Worm (Caenorhabditis elegans) whole organism, L3 larva: ENCODE measurements around the gene srw-76.
A peak's percentile ranks its signal among the peaks of the same experiment; 100 is the strongest.

ENCODE experiments used
- R02D3.7 ChIP-seq: fragments of 150-350 bp; optimal IDR thresholded peaks from 2 replicates; lab custom pipeline; 2014; ENCODE audit warnings: missing biosample characterization, missing genetic modification characterization
- ZK546.5 ChIP-seq: sonication (generic microtip); optimal IDR thresholded peaks from 2 replicates; lab custom pipeline; 2017; ENCODE audit warnings: missing biosample characterization, missing genetic modification characterization
- daf-12 ChIP-seq: fragments of 150-350 bp; optimal IDR thresholded peaks from 2 replicates; lab custom pipeline; 2014; ENCODE audit warnings: missing biosample characterization, missing genetic modification reagents, missing genetic modification characterization
- egl-27 ChIP-seq: sonication (generic microtip); optimal IDR thresholded peaks from 4 replicates; lab custom pipeline; 2017; ENCODE audit warnings: missing biosample characterization, missing genetic modification reagents, missing genetic modification characterization
- elt-2 ChIP-seq: sonication (generic microtip); optimal IDR thresholded peaks from 2 replicates; lab custom pipeline; 2016; ENCODE audit warnings: missing genetic modification reagents, mild to moderate bottlenecking, missing genetic modification characterization, missing compliant biosample characterization
- elt-3 ChIP-seq, 3 experiments: fragments of 150-350 bp in 1 of 3; sonication (generic microtip) in 2 of 3; optimal IDR thresholded peaks; 2 replicates in 2 of 3; 4 replicates in 1 of 3; lab custom pipeline; 2014 to 2017; ENCODE audit warnings: missing biosample characterization in 3 of 3, missing genetic modification characterization in 3 of 3
- eor-1 ChIP-seq, 2 experiments: fragments of 150-350 bp; optimal IDR thresholded peaks; 2 replicates each; lab custom pipeline; 2014 to 2018; ENCODE audit warnings: missing biosample characterization in 2 of 2, missing genetic modification characterization in 2 of 2
- fkh-2 ChIP-seq: fragments of 150-350 bp; optimal IDR thresholded peaks from 2 replicates; lab custom pipeline; 2014; ENCODE audit warnings: missing biosample characterization, missing genetic modification reagents, missing genetic modification characterization
- fos-1 ChIP-seq: fragments of 150-350 bp; optimal IDR thresholded peaks from 2 replicates; lab custom pipeline; 2014; ENCODE audit warnings: missing biosample characterization, missing genetic modification characterization
- hmg-11 ChIP-seq: sonication (generic microtip); optimal IDR thresholded peaks from 2 replicates; lab custom pipeline; 2016; ENCODE audit warnings: missing genetic modification characterization, missing compliant biosample characterization
- jun-1 ChIP-seq: fragments of 150-350 bp; optimal IDR thresholded peaks from 2 replicates; lab custom pipeline; 2014; ENCODE audit warnings: missing biosample characterization, missing genetic modification reagents, missing genetic modification characterization
- lin-39 ChIP-seq: fragments of 150-350 bp; optimal IDR thresholded peaks from 2 replicates; lab custom pipeline; 2018; ENCODE audit warnings: missing biosample characterization, missing genetic modification reagents, missing genetic modification characterization
- lsy-12 ChIP-seq: sonication (generic microtip); optimal IDR thresholded peaks from 2 replicates; lab custom pipeline; 2016; ENCODE audit warnings: mild to moderate bottlenecking, missing genetic modification characterization, missing compliant biosample characterization
- mml-1 ChIP-seq: fragments of 150-350 bp; sonication (generic microtip); optimal IDR thresholded peaks from 3 replicates; lab custom pipeline; 2014; ENCODE audit warnings: missing biosample characterization, missing genetic modification characterization
- nfya-1 ChIP-seq: sonication (generic microtip); optimal IDR thresholded peaks from 2 replicates; lab custom pipeline; 2017; ENCODE audit warnings: missing genetic modification characterization, mild to moderate bottlenecking, missing compliant biosample characterization, antibody characterized with exemption, moderate library complexity; ENCODE audit not compliant: insufficient read depth
- nhr-11 ChIP-seq: fragments of 150-350 bp; optimal IDR thresholded peaks from 2 replicates; lab custom pipeline; 2014; ENCODE audit warnings: missing biosample characterization, missing genetic modification characterization
- nhr-12 ChIP-seq: fragments of 150-350 bp; optimal IDR thresholded peaks from 2 replicates; lab custom pipeline; 2014; ENCODE audit warnings: missing biosample characterization, missing genetic modification characterization
- nhr-23 ChIP-seq: fragments of 150-350 bp; optimal IDR thresholded peaks from 2 replicates; lab custom pipeline; 2014; ENCODE audit warnings: missing biosample characterization, missing genetic modification reagents, missing genetic modification characterization
- nhr-237 ChIP-seq: fragments of 150-350 bp; optimal IDR thresholded peaks from 2 replicates; lab custom pipeline; 2014; ENCODE audit warnings: missing biosample characterization, missing genetic modification characterization
- nhr-25 ChIP-seq: sonication (generic microtip); optimal IDR thresholded peaks from 2 replicates; lab custom pipeline; 2017; ENCODE audit warnings: missing biosample characterization, missing genetic modification characterization
- nhr-28 ChIP-seq: fragments of 150-350 bp; optimal IDR thresholded peaks from 2 replicates; lab custom pipeline; 2014; ENCODE audit warnings: missing biosample characterization, missing genetic modification characterization
- nhr-43 ChIP-seq: sonication (generic microtip); optimal IDR thresholded peaks from 2 replicates; lab custom pipeline; 2016; ENCODE audit warnings: mild to moderate bottlenecking, missing genetic modification characterization, missing compliant biosample characterization; ENCODE audit not compliant: poor library complexity, severe bottlenecking
- nhr-67 ChIP-seq: fragments of 150-350 bp; optimal IDR thresholded peaks from 2 replicates; lab custom pipeline; 2014; ENCODE audit warnings: missing biosample characterization, missing genetic modification characterization
- pha-4 ChIP-seq: fragments of 150-350 bp; optimal IDR thresholded peaks from 2 replicates; lab custom pipeline; 2014; ENCODE audit warnings: missing biosample characterization, missing genetic modification reagents, missing genetic modification characterization
- pqm-1 ChIP-seq: fragments of 150-350 bp; optimal IDR thresholded peaks from 2 replicates; lab custom pipeline; 2017; ENCODE audit warnings: missing biosample characterization, missing genetic modification characterization, inconsistent platforms
- sea-2 ChIP-seq: fragments of 150-350 bp; sonication (generic microtip); optimal IDR thresholded peaks from 4 replicates; lab custom pipeline; 2014; ENCODE audit warnings: missing biosample characterization, missing genetic modification reagents, missing genetic modification characterization
- skn-1 ChIP-seq: fragments of 150-350 bp; optimal IDR thresholded peaks from 2 replicates; lab custom pipeline; 2014; ENCODE audit warnings: missing biosample characterization, missing genetic modification characterization
- snpc-4 ChIP-seq: fragments of 150-350 bp; optimal IDR thresholded peaks from 2 replicates; lab custom pipeline; 2014; ENCODE audit warnings: missing biosample characterization, missing genetic modification characterization
- tbx-2 ChIP-seq: sonication (generic microtip); optimal IDR thresholded peaks from 2 replicates; lab custom pipeline; 2016; ENCODE audit warnings: mild to moderate bottlenecking, missing genetic modification characterization, missing compliant biosample characterization
- unc-62 ChIP-seq: fragments of 150-350 bp; sonication (generic microtip); optimal IDR thresholded peaks from 4 replicates; lab custom pipeline; 2014; ENCODE audit warnings: missing biosample characterization, missing genetic modification reagents, missing genetic modification characterization
- zag-1 ChIP-seq: fragments of 150-350 bp; optimal IDR thresholded peaks from 2 replicates; lab custom pipeline; 2014; ENCODE audit warnings: missing biosample characterization, missing genetic modification characterization
- ztf-11 ChIP-seq: fragments of 150-350 bp; optimal IDR thresholded peaks from 2 replicates; lab custom pipeline; 2014; ENCODE audit warnings: missing biosample characterization, missing genetic modification characterization
- ztf-4 ChIP-seq: fragments of 150-350 bp; optimal IDR thresholded peaks from 2 replicates; lab custom pipeline; 2014; ENCODE audit warnings: missing biosample characterization, missing genetic modification characterization

srw-76 gene

DNA sequence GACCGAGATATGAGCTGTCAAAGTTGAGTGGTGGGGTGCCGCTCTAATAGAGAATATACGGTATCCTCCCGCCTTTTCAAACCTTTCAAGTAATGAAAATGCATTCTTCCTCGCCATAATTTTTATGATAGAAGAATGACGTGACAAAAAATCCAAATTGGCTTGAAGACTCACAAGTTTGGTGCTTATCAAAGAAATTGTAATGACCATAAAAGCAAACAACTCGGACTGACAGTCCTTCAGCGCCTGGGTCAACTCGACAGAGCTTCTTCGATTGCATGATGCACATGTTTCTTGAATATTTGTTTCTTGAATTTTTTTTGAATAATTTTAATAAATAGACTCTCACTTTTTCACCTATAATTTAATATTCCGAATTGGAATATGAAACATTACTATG lies 32.6 kb downstream of the srw-76 start:
- TF ChIP-seq pha-4 (no peak), nhr-12 (tag; lab: Kevin White, UChicago) (no peak), elt-2 (peak; percentile 50), elt-3 (tag; optimal IDR thresholded peaks at IDR 0.05; lab: Kevin White, UChicago) (no peak), pqm-1 (tag; lab: Kevin White, UChicago) (peak; percentile 0)
- TF ChIP-seq, all 47 proteins: peak for 2

DNA sequence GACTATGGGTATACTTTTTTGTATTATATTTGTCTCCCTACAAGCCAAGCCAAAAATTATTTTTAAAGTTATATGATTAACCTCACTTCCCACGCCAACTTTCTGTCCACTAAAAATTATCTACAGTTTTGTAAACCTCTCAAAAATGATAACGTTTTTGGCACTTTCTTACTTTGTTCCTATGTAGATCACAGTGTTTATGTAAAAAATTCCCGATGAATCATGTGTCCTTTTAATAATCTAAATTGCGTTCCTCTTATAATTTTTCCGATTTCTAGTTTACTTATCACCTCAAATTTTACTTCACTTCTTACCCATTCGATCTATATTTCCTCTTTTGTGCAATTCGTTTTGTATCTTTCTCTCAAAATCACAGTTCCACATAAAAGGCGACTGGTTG lies 33.8 kb downstream of the srw-76 start:
- TF ChIP-seq nhr-11, result no peak
- peak; percentile 42 for TF ChIP-seq elt-2
- TF ChIP-seq egl-27 (tag; lab: Kevin White, UChicago), result no peak
- peak; percentile 56 for TF ChIP-seq pqm-1 (tag; lab: Kevin White, UChicago)
- TF ChIP-seq tbx-2 (tag; lab: Kevin White, UChicago), result no peak

- TF ChIP-seq snpc-4 (tag; lab: Kevin White, UChicago) (no peak), hmg-11 (tag; lab: Kevin White, UChicago) (no peak), nhr-23 (tag; lab: Kevin White, UChicago) (no peak), ztf-4 (tag; lab: Kevin White, UChicago) (no peak), eor-1 (tag; optimal IDR thresholded peaks at IDR 0.05; lab: Kevin White, UChicago) (no peak), pha-4 (no peak), ZK546.5 (no peak), nhr-67 (tag; lab: Kevin White, UChicago) (no peak), daf-12 (tag; lab: Kevin White, UChicago) (no peak), nhr-237 (tag; lab: Kevin White, UChicago) (no peak), jun-1 (tag; lab: Kevin White, UChicago) (no peak), fos-1 (tag; lab: Kevin White, UChicago) (no peak), zag-1 (tag; lab: Kevin White, UChicago) (no peak), sea-2 (no peak), R02D3.7 (tag; lab: Kevin White, UChicago) (no peak)
Observed at ce11 chrV:16603102-16603501, 35.0 kb downstream of the srw-76 start, which contains the start of gene T03E6.8. Gene T03E6.8, minus strand, starts transcription at chrV:16603202.

- TF ChIP-seq nhr-25 (tag; lab: Kevin White, UChicago), result no peak
- TF ChIP-seq jun-1 (tag; lab: Kevin White, UChicago), result no peak
- TF ChIP-seq skn-1 (tag; lab: Kevin White, UChicago), result no peak
- TF ChIP-seq nfya-1 (tag; lab: Kevin White, UChicago), result no peak
- TF ChIP-seq nhr-67 (tag; lab: Kevin White, UChicago), result no peak
- no peak for TF ChIP-seq lin-39 (tag; lab: Kevin White, UChicago)
- TF ChIP-seq lsy-12, result no peak
- TF ChIP-seq egl-27 (tag; lab: Kevin White, UChicago), result no peak
- TF ChIP-seq nhr-28, result no peak
- no peak for TF ChIP-seq ztf-11
- no peak for TF ChIP-seq daf-12 (tag; lab: Kevin White, UChicago)
- no peak for TF ChIP-seq nhr-12 (tag; lab: Kevin White, UChicago)
- TF ChIP-seq sea-2, result no peak
- no peak for TF ChIP-seq mml-1 (tag; lab: Kevin White, UChicago)
- no peak for TF ChIP-seq nhr-43
- TF ChIP-seq R02D3.7 (tag; lab: Kevin White, UChicago), result no peak
- no peak for TF ChIP-seq elt-2
- no peak for TF ChIP-seq zag-1 (tag; lab: Kevin White, UChicago)
- TF ChIP-seq unc-62 (GFP tag; lab: Kevin White, UChicago), result no peak
- TF ChIP-seq, all 47 proteins: peak for 0
Observed at ce11 chrV:16600623-16601022, 37.5 kb downstream of the srw-76 start, which contains the start of gene T03E6.9. Gene T03E6.9, minus strand, starts transcription at chrV:16600723.

DNA sequence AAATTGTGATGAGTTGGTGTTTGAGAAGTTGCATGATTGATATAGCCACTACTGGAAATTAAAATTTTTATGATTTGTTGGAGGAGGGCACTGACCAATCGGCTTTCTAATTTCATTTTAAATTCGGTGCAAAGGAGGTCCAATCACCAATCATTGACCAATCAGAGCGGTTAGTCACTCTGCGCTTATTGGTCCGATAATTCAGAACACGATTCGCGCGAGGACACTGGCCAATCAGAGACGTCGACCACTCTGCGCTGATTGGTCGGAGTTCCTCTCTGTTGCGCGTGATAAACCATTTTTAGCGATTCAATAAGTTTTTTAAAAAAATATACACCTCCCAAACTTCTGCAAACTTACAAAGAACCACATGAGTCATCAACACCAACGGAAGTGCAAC lies 38.3 kb downstream of the srw-76 start:
- TF ChIP-seq nfya-1 (tag; lab: Kevin White, UChicago) (peak; percentile 62), fkh-2 (no peak)
- TF ChIP-seq, all 47 proteins: peak for 1
